Worm (Caenorhabditis elegans) whole organism, L1 larva: ENCODE measurements around the gene lgl-1.
A peak's percentile ranks its signal among the peaks of the same experiment; 100 is the strongest.

ENCODE experiments used
- C04F5.9 ChIP-seq: sonication (generic microtip); optimal IDR thresholded peaks from 2 replicates; lab custom pipeline; 2016; ENCODE audit warnings: missing genetic modification characterization, missing compliant biosample characterization
- C16A3.4 ChIP-seq: fragments of 150-350 bp; optimal IDR thresholded peaks from 2 replicates; lab custom pipeline; 2014; ENCODE audit warnings: missing biosample characterization, missing genetic modification characterization
- F16B12.6 ChIP-seq: fragments of 150-350 bp; optimal IDR thresholded peaks from 2 replicates; lab custom pipeline; 2014; ENCODE audit warnings: missing biosample characterization, missing genetic modification characterization
- Y116A8C.19 ChIP-seq: sonication (generic microtip); optimal IDR thresholded peaks from 2 replicates; lab custom pipeline; 2016; ENCODE audit warnings: missing compliant biosample characterization, missing genetic modification characterization, borderline replicate concordance
- blmp-1 ChIP-seq: fragments of 150-350 bp; optimal IDR thresholded peaks from 2 replicates; lab custom pipeline; 2014; ENCODE audit warnings: missing biosample characterization, missing genetic modification characterization
- ceh-63 ChIP-seq: fragments of 200-800 bp; sonication (Bioruptor generic); optimal IDR thresholded peaks from 2 replicates; lab custom pipeline; 2018; ENCODE audit warnings: mild to moderate bottlenecking, missing genetic modification characterization, missing compliant biosample characterization
- ceh-82 ChIP-seq, 3 experiments: fragments of 150-350 bp in 1 of 3; sonication (generic microtip) in 2 of 3; optimal IDR thresholded peaks; 2 replicates each; lab custom pipeline; 2014 to 2017; ENCODE audit warnings: missing biosample characterization in 3 of 3, missing genetic modification characterization in 3 of 3
- ces-1 ChIP-seq: fragments of 150-350 bp; optimal IDR thresholded peaks from 2 replicates; lab custom pipeline; 2014; ENCODE audit warnings: missing biosample characterization, missing genetic modification reagents, missing genetic modification characterization
- dpl-1 ChIP-seq, 3 experiments: fragments of 150-350 bp in 2 of 3; sonication (generic microtip) in 1 of 3; optimal IDR thresholded peaks; 2 replicates each; lab custom pipeline; 2014 to 2017; ENCODE audit warnings: missing biosample characterization in 3 of 3, missing genetic modification characterization in 3 of 3, missing genetic modification reagents in 3 of 3
- efl-1 ChIP-seq, 4 experiments: fragments of 150-350 bp; optimal IDR thresholded peaks in 3 of 4; peaks in 1 of 4; 1 replicate in 1 of 4; 2 replicates in 3 of 4; lab custom pipeline; 2014; ENCODE audit warnings: missing biosample characterization in 2 of 4, missing genetic modification characterization in 2 of 4, missing genetic modification reagents in 2 of 4
- elt-2 ChIP-seq: sonication (generic microtip); optimal IDR thresholded peaks from 2 replicates; lab custom pipeline; 2016; ENCODE audit warnings: missing genetic modification characterization, mild to moderate bottlenecking, inconsistent platforms, missing compliant biosample characterization, missing genetic modification reagents
- ets-5 ChIP-seq: fragments of 200-800 bp; sonication (Bioruptor generic); IDR thresholded peaks from 2 replicates; pipeline ENCODE4 v1.3.6; 2022; ENCODE audit warnings: missing genetic modification characterization, missing compliant biosample characterization
- fkh-8 ChIP-seq: sonication (generic microtip); optimal IDR thresholded peaks from 2 replicates; lab custom pipeline; 2016; ENCODE audit warnings: mild to moderate bottlenecking, missing genetic modification characterization, missing compliant biosample characterization
- fos-1 ChIP-seq: fragments of 150-350 bp; optimal IDR thresholded peaks from 2 replicates; lab custom pipeline; 2014; ENCODE audit warnings: missing biosample characterization, missing genetic modification characterization
- hpl-2 ChIP-seq: fragments of 150-350 bp; optimal IDR thresholded peaks from 2 replicates; lab custom pipeline; 2014; ENCODE audit warnings: missing biosample characterization, missing genetic modification reagents, missing genetic modification characterization
- irx-1 ChIP-seq: sonication (generic microtip); optimal IDR thresholded peaks from 2 replicates; lab custom pipeline; 2016; ENCODE audit warnings: missing genetic modification characterization, missing compliant biosample characterization
- isw-1 ChIP-seq: fragments of 200-800 bp; sonication (Bioruptor generic); IDR thresholded peaks from 2 replicates; pipeline ENCODE4 v1.3.6; 2022; ENCODE audit warnings: missing genetic modification characterization, missing compliant biosample characterization
- jun-1 ChIP-seq: fragments of 150-350 bp; optimal IDR thresholded peaks from 2 replicates; lab custom pipeline; 2014; ENCODE audit warnings: missing biosample characterization, missing genetic modification reagents, missing genetic modification characterization
- lin-14 ChIP-seq: fragments of 200-800 bp; sonication (Bioruptor generic); optimal IDR thresholded peaks from 2 replicates; lab custom pipeline; 2018; ENCODE audit warnings: mild to moderate bottlenecking, missing genetic modification characterization, moderate library complexity, missing compliant biosample characterization
- lin-35 ChIP-seq, 2 experiments: fragments of 150-350 bp; optimal IDR thresholded peaks; 2 replicates each; lab custom pipeline; 2014; ENCODE audit warnings: missing biosample characterization in 2 of 2, missing genetic modification characterization in 2 of 2, missing genetic modification reagents in 2 of 2
- lsy-2 ChIP-seq, 2 experiments: fragments of 150-350 bp; optimal IDR thresholded peaks; 2 replicates each; lab custom pipeline; 2014; ENCODE audit warnings: missing biosample characterization in 2 of 2, missing genetic modification characterization in 2 of 2
- mdl-1 ChIP-seq, 2 experiments: fragments of 150-350 bp; optimal IDR thresholded peaks; 2 replicates each; lab custom pipeline; 2014 to 2017; ENCODE audit warnings: missing biosample characterization in 2 of 2, missing genetic modification characterization in 2 of 2, inconsistent platforms in 1 of 2
- mef-2 ChIP-seq: fragments of 150-350 bp; optimal IDR thresholded peaks from 2 replicates; lab custom pipeline; 2014; ENCODE audit warnings: missing biosample characterization, missing genetic modification characterization
- mep-1 ChIP-seq: fragments of 150-350 bp; optimal IDR thresholded peaks from 2 replicates; lab custom pipeline; 2014; ENCODE audit warnings: missing biosample characterization, missing genetic modification characterization
- nhr-12 ChIP-seq: sonication (generic microtip); optimal IDR thresholded peaks from 2 replicates; lab custom pipeline; 2017; ENCODE audit warnings: missing biosample characterization, missing genetic modification characterization
- nhr-19 ChIP-seq: fragments of 200-800 bp; sonication (Bioruptor generic); conservative IDR thresholded peaks from 2 replicates; pipeline ENCODE4 v1.3.6; 2022; ENCODE audit warnings: missing genetic modification characterization, missing compliant biosample characterization
- nhr-20 ChIP-seq: sonication (generic microtip); optimal IDR thresholded peaks from 2 replicates; lab custom pipeline; 2016; ENCODE audit warnings: mild to moderate bottlenecking, missing genetic modification characterization, missing compliant biosample characterization
- nhr-237 ChIP-seq: fragments of 150-350 bp; optimal IDR thresholded peaks from 2 replicates; lab custom pipeline; 2014; ENCODE audit warnings: missing biosample characterization, missing genetic modification characterization
- nhr-47 ChIP-seq: sonication (generic microtip); optimal IDR thresholded peaks from 2 replicates; lab custom pipeline; 2016; ENCODE audit warnings: mild to moderate bottlenecking, missing genetic modification characterization, moderate library complexity, missing compliant biosample characterization
- nhr-71 ChIP-seq: sonication (generic microtip); optimal IDR thresholded peaks from 2 replicates; lab custom pipeline; 2016; ENCODE audit warnings: mild to moderate bottlenecking, missing genetic modification characterization, moderate library complexity, missing compliant biosample characterization
- nhr-84 ChIP-seq: sonication (generic microtip); optimal IDR thresholded peaks from 2 replicates; lab custom pipeline; 2017; ENCODE audit warnings: missing biosample characterization, missing genetic modification characterization
- nhr-85 ChIP-seq: sonication (generic microtip); peaks from one replicate; lab custom pipeline; 2016; ENCODE audit warnings: missing genetic modification characterization, inconsistent platforms, missing compliant biosample characterization
- pag-3 ChIP-seq: sonication (generic microtip); optimal IDR thresholded peaks from 2 replicates; lab custom pipeline; 2017; ENCODE audit warnings: missing genetic modification characterization, mild to moderate bottlenecking, missing compliant biosample characterization, antibody characterized with exemption, borderline replicate concordance; ENCODE audit not compliant: insufficient read depth
- rnt-1 ChIP-seq: sonication (generic microtip); optimal IDR thresholded peaks from 2 replicates; lab custom pipeline; 2016; ENCODE audit warnings: mild to moderate bottlenecking, missing genetic modification characterization, moderate library complexity, missing compliant biosample characterization
- skn-1 ChIP-seq: fragments of 150-350 bp; optimal IDR thresholded peaks from 2 replicates; lab custom pipeline; 2014; ENCODE audit warnings: missing biosample characterization, missing genetic modification characterization
- snu-23 ChIP-seq: sonication (generic microtip); optimal IDR thresholded peaks from 2 replicates; lab custom pipeline; 2016; ENCODE audit warnings: missing genetic modification characterization, missing compliant biosample characterization
- sox-4 ChIP-seq: sonication (generic microtip); optimal IDR thresholded peaks from 2 replicates; lab custom pipeline; 2016; ENCODE audit warnings: missing genetic modification characterization, missing compliant biosample characterization
- sptf-1 ChIP-seq: fragments of 150-350 bp; optimal IDR thresholded peaks from 2 replicates; lab custom pipeline; 2014; ENCODE audit warnings: missing biosample characterization, missing genetic modification characterization
- sup-37 ChIP-seq: fragments of 200-800 bp; sonication (Bioruptor generic); optimal IDR thresholded peaks from 2 replicates; lab custom pipeline; 2018; ENCODE audit warnings: mild to moderate bottlenecking, missing genetic modification characterization, missing compliant biosample characterization
- swsn-7 ChIP-seq: sonication (generic microtip); optimal IDR thresholded peaks from 2 replicates; lab custom pipeline; 2016; ENCODE audit warnings: missing genetic modification characterization, missing compliant biosample characterization
- tlp-1 ChIP-seq: fragments of 150-350 bp; optimal IDR thresholded peaks from 2 replicates; lab custom pipeline; 2014; ENCODE audit warnings: missing biosample characterization, missing genetic modification characterization
- unc-30 ChIP-seq: sonication (generic microtip); optimal IDR thresholded peaks from 2 replicates; lab custom pipeline; 2017; ENCODE audit warnings: missing biosample characterization, missing genetic modification characterization
- unc-62 ChIP-seq: fragments of 150-350 bp; optimal IDR thresholded peaks from 2 replicates; lab custom pipeline; 2014; ENCODE audit warnings: missing biosample characterization, missing genetic modification reagents, missing genetic modification characterization
- unc-86 ChIP-seq: sonication (generic microtip); optimal IDR thresholded peaks from 2 replicates; lab custom pipeline; 2016; ENCODE audit warnings: missing genetic modification characterization, missing compliant biosample characterization
- vab-15 ChIP-seq: sonication (generic microtip); optimal IDR thresholded peaks from 2 replicates; lab custom pipeline; 2017; ENCODE audit warnings: missing genotype, mild to moderate bottlenecking, missing genetic modification characterization, missing compliant biosample characterization
- zip-4 ChIP-seq: fragments of 200-800 bp; sonication (Bioruptor generic); optimal IDR thresholded peaks from 2 replicates; lab custom pipeline; 2018; ENCODE audit warnings: mild to moderate bottlenecking, missing genetic modification characterization, moderate library complexity, missing compliant biosample characterization

The lgl-1 gene

DNA sequence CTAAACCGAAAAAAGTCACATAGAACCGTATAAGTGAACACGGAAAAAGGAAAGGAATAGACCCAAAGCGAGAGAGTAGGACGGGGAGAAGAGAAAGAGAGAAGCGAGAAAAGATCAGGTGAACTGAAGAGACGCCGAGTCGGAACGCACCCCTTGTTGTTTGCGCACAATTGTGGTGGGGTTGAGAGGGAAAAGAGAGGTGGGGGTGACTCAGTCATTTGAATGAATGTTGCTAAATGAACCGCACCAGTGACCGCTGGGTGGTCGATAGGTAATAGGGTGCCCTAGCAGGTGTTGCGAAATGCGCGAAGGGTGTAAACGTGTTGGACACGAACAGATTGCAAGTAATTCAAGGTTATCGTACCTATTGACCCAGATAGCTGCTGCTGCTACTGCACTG lies at the start of gene lgl-1:
Gene lgl-1 (minus strand): TSS at position 70 of the 400 bp plus-strand sequence.
- TF ChIP-seq nhr-19 (GFP tag; lab: Robert Waterston, UW) (0 out of 2 replicates have a peak, but pooled peaks have one; percentile 6), lin-14 (GFP tag; lab: Kevin White, UChicago) (peak; percentile 86), unc-86 (no peak), zip-4 (peak; percentile 29), nhr-237 (tag; lab: Kevin White, UChicago) (no peak), snu-23 (GFP tag; lab: Kevin White, UChicago) (peak; percentile 45), sup-37 (GFP tag; lab: Kevin White, UChicago) (no peak), elt-2 (tag; lab: Kevin White, UChicago) (no peak), dpl-1 (GFP tag; optimal IDR thresholded peaks at IDR 0.05; lab: Kevin White, UChicago) (no peak), unc-62 (GFP tag; lab: Kevin White, UChicago) (no peak), unc-30 (tag; lab: Kevin White, UChicago) (no peak), ceh-82 (tag; optimal IDR thresholded peaks at IDR 0.05; lab: Kevin White, UChicago) (peak in 2 of 3 experiments; percentile 19 to 54), mef-2 (tag; lab: Kevin White, UChicago) (no peak), swsn-7 (tag; lab: Kevin White, UChicago) (peak; percentile 8), lsy-2 (tag; optimal IDR thresholded peaks at IDR 0.05; lab: Kevin White, UChicago) (peak in 1 of 2 experiments; percentile 11), jun-1 (peak; percentile 64), lin-35 (GFP tag; optimal IDR thresholded peaks at IDR 0.05; lab: Kevin White, UChicago) (peak; percentile 16 to 32), nhr-85 (tag; lab: Kevin White, UChicago) (peak; percentile 75), nhr-12 (tag; lab: Kevin White, UChicago) (no peak), fkh-8 (tag; lab: Kevin White, UChicago) (peak; percentile 20), tlp-1 (tag; lab: Kevin White, UChicago) (no peak), blmp-1 (peak; percentile 51), ets-5 (GFP tag; lab: Robert Waterston, UW) (no peak), rnt-1 (tag; lab: Kevin White, UChicago) (peak; percentile 5), nhr-47 (tag; lab: Kevin White, UChicago) (peak; percentile 27), F16B12.6 (tag; lab: Kevin White, UChicago) (no peak), efl-1 (optimal IDR thresholded peaks at IDR 0.05; lab: Kevin White, UChicago) (peak; percentile 16 to 45), efl-1 (GFP tag; optimal IDR thresholded peaks at IDR 0.05 in 1 of 2; lab: Kevin White, UChicago) (no peak), mep-1 (peak; percentile 40), fos-1 (peak; percentile 22), nhr-20 (tag; lab: Kevin White, UChicago) (peak; percentile 6), isw-1 (GFP tag; lab: Robert Waterston, UW) (0 out of 2 replicates have a peak, but pooled peaks have one; percentile 6), vab-15 (tag; lab: Kevin White, UChicago) (no peak), nhr-71 (tag; lab: Kevin White, UChicago) (no peak), sox-4 (tag; lab: Kevin White, UChicago) (no peak)

DNA sequence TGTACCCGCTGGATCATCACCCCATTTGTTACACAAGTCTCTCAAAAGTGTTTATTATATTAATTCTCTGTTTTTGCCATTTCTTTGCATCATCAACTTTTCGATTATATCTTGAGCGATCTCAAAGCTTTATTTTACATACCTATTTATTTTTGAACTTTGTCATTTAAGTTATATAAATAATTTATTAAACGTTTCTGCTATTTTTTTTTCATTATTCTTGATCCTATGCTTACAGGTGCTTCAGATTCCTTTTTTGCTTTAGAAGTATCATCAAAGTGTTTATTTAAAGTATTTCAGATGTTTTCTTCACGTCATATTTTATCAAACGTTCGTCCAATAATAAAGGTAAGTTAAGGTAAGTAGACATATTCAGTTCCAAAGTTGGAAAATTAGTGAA lies 47.2 kb upstream of the lgl-1 start, which contains the start of gene F35H12.5:
Gene F35H12.5 (plus strand): TSS at position 301 of the 400 bp plus-strand sequence.
- TF ChIP-seq C16A3.4 (tag; lab: Kevin White, UChicago) (no peak), pag-3 (tag; lab: Kevin White, UChicago) (no peak), C04F5.9 (tag; lab: Kevin White, UChicago) (no peak)

DNA sequence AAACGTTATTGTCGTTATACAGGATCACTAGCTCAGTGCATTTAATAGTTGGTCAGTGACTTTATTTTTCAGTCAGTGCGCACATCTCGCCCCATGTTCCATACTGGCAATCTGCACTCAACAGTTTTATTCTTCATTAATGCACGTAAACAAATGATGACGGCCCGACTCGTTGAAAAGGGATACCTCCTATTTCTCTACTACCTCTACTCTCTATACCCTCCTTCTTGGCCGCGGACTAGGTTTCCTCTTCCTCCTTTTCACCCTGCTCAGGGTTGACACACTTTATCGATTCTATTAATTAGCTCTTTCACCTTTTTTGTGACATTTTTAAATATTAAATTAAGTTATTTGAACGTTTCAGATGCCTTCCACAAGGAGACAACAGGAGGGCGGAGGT lies 44.6 kb upstream of the lgl-1 start, which contains the start of gene sel-12:
Gene sel-12 (plus strand): TSS at position 358 of the 400 bp plus-strand sequence.
- no peak for TF ChIP-seq ets-5 (GFP tag; lab: Robert Waterston, UW)
- peak; percentile 10 for TF ChIP-seq nhr-47 (tag; lab: Kevin White, UChicago)
- peak; percentile 9 for TF ChIP-seq blmp-1
- peak; percentile 18 for TF ChIP-seq mep-1
- TF ChIP-seq lsy-2 (tag; optimal IDR thresholded peaks at IDR 0.05; lab: Kevin White, UChicago): peak in 1 of 2 experiments; percentile 26
- no peak for TF ChIP-seq dpl-1 (GFP tag; optimal IDR thresholded peaks at IDR 0.05; lab: Kevin White, UChicago)
- peak in 1 of 2 experiments; percentile 7 for TF ChIP-seq lin-35 (GFP tag; optimal IDR thresholded peaks at IDR 0.05; lab: Kevin White, UChicago)
- TF ChIP-seq efl-1 (optimal IDR thresholded peaks at IDR 0.05; lab: Kevin White, UChicago): no peak
- TF ChIP-seq efl-1 (GFP tag; optimal IDR thresholded peaks at IDR 0.05 in 1 of 2; lab: Kevin White, UChicago): no peak
- TF ChIP-seq nhr-84 (tag; lab: Kevin White, UChicago): no peak
- TF ChIP-seq hpl-2 (GFP tag; lab: Kevin White, UChicago): no peak
- no peak for TF ChIP-seq isw-1 (GFP tag; lab: Robert Waterston, UW)
- peak; percentile 62 for TF ChIP-seq lin-14 (GFP tag; lab: Kevin White, UChicago)
- TF ChIP-seq irx-1 (tag; lab: Kevin White, UChicago): no peak
- peak; percentile 45 for TF ChIP-seq skn-1 (tag; lab: Kevin White, UChicago)
- no peak for TF ChIP-seq ces-1 (GFP tag; lab: Kevin White, UChicago)
- TF ChIP-seq jun-1: no peak
- peak; percentile 29 for TF ChIP-seq snu-23 (GFP tag; lab: Kevin White, UChicago)
- TF ChIP-seq mdl-1 (tag; optimal IDR thresholded peaks at IDR 0.05; lab: Kevin White, UChicago): no peak
- TF ChIP-seq nhr-71 (tag; lab: Kevin White, UChicago): peak; percentile 7
- TF ChIP-seq sptf-1 (tag; lab: Kevin White, UChicago): no peak
- peak in 1 of 3 experiments; percentile 50 for TF ChIP-seq ceh-82 (tag; optimal IDR thresholded peaks at IDR 0.05; lab: Kevin White, UChicago)
- TF ChIP-seq rnt-1 (tag; lab: Kevin White, UChicago): peak; percentile 31
- no peak for TF ChIP-seq Y116A8C.19 (tag; lab: Kevin White, UChicago)
- TF ChIP-seq nhr-20 (tag; lab: Kevin White, UChicago): peak; percentile 1
- TF ChIP-seq ceh-63 (GFP tag; lab: Kevin White, UChicago): no peak
- no peak for TF ChIP-seq C16A3.4 (tag; lab: Kevin White, UChicago)
